Fruit fly (Drosophila melanogaster) S2 (cell line): ENCODE measurements around the gene CG33272.

Source experiments
- CG8478 ChIP-seq: fragments of >200 bp; optimal IDR thresholded peaks from 2 replicates; lab custom pipeline; 2018
- CTCF ChIP-seq, 2 experiments: fragments of >200 bp; optimal IDR thresholded peaks; 2 replicates each; lab custom pipeline; 2018

DNA sequence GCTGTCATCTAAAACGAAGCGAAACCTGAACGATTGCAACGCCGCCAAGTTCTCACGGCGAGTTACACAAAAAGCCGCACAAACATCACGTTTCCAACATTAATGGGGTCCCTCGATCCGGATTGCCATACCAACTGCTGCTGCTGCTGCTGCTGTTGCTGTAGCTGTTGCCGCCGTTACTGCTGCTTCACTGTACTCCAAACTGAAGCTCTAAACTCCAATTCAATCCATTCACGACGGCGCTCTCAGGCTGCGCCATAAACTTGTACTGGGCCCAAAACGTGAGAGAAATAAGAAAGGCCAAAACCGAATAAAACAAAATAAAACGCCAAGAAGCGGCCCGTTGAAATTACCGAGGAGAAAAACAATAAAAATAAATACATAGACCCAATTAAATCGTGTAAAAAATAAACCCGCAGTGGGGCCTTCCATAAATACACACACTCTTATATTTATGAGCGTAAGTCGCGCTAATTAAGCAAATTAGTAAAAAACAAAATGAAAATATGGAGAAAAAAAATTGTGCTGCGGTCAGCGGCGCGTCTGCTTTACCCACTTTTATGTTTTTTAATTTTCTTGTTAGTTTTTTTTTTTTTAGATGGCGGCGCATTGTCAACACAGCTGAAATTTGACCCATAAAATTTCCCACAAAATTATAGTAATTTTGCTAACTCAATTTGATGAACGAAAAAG lies 37.1 kb upstream of the CG33272 start:
- no peak for TF ChIP-seq CG8478 (lab: Kevin White, UChicago)
- no peak for TF ChIP-seq CTCF (optimal IDR thresholded peaks at IDR 0.05; lab: Kevin White, UChicago)
